Fruit fly (Drosophila melanogaster) whole organism, pupa: ENCODE measurements around the gene CG33695.

Source experiments
- CG10348 ChIP-seq: fragments of 200-800 bp; sonication (Bioruptor generic); IDR thresholded peaks from 2 replicates; pipeline ENCODE4 v1.3.6; 2022; ENCODE audit warnings: missing biosample characterization, missing genetic modification characterization
- CG14655 ChIP-seq: fragments of 200-800 bp; sonication (Bioruptor generic); optimal IDR thresholded peaks from 3 replicates; lab custom pipeline; 2017; ENCODE audit warnings: mild to moderate bottlenecking, missing biosample characterization, missing genetic modification reagents, missing genetic modification characterization
- CG15710 ChIP-seq: fragments of 200-800 bp; sonication (Bioruptor generic); optimal IDR thresholded peaks from 2 replicates; lab custom pipeline; 2018; ENCODE audit warnings: missing biosample characterization, mild to moderate bottlenecking, missing genetic modification characterization, moderate library complexity
- CG32121 ChIP-seq: fragments of 200-800 bp; sonication (Bioruptor generic); IDR thresholded peaks from 2 replicates; pipeline ENCODE4 v1.3.6; 2022; ENCODE audit warnings: missing biosample characterization, missing genetic modification characterization
- CG4496 ChIP-seq: fragments of 200-800 bp; sonication (Bioruptor generic); IDR thresholded peaks from 3 replicates; pipeline ENCODE4 v1.3.6; 2022; ENCODE audit warnings: missing biosample characterization, missing genetic modification characterization
- CG8301 ChIP-seq: fragments of 200-800 bp; sonication (Bioruptor generic); optimal IDR thresholded peaks from 2 replicates; lab custom pipeline; 2018; ENCODE audit warnings: missing biosample characterization, mild to moderate bottlenecking, missing genetic modification characterization
- D1 ChIP-seq: fragments of 200-800 bp; sonication (Bioruptor generic); optimal IDR thresholded peaks from 2 replicates; lab custom pipeline; 2018; ENCODE audit warnings: missing biosample characterization, mild to moderate bottlenecking, missing genetic modification characterization, moderate library complexity
- Ets98B ChIP-seq: fragments of 200-800 bp; sonication (Bioruptor generic); IDR thresholded peaks from 2 replicates; pipeline ENCODE4 v1.3.6; 2022; ENCODE audit warnings: missing biosample characterization, missing genetic modification characterization
- Snoo ChIP-seq: fragments of 200-800 bp; sonication (Bioruptor generic); optimal IDR thresholded peaks from 3 replicates; lab custom pipeline; 2017; ENCODE audit warnings: missing biosample characterization, mild to moderate bottlenecking, missing genetic modification characterization, inconsistent platforms
- fd96Ca ChIP-seq: fragments of 200-800 bp; sonication (Bioruptor generic); IDR thresholded peaks from 3 replicates; pipeline ENCODE4 v1.3.6; 2022; ENCODE audit warnings: missing biosample characterization, missing genetic modification characterization

DNA sequence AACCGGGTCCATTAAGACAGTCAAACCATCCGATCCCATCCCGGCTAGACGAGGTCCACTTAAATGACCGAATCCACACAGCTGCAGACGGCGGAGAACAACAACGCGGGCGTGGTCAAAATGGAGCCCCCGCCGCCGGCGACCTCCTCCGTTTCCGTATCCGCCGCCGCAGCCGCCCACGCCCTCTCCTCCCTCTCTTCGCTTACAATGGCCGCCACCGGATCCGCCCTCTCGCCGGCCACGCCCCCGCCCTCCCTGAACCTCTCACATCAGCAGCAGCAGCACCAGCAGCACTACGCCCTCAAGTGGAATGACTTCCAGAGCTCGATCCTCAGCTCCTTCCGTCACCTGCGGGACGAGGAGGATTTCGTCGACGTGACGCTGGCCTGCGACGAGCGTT is 42.3 kb upstream of the CG33695 start:
- no peak for TF ChIP-seq CG14655
- TF ChIP-seq CG4496 (GFP tag; lab: Robert Waterston, UW), result no peak
- TF ChIP-seq CG10348 (GFP tag; lab: Robert Waterston, UW), result no peak
- no peak for TF ChIP-seq Ets98B
- no peak for TF ChIP-seq CG8301
- TF ChIP-seq CG15710 (tag; lab: Kevin White, UChicago), result no peak
- no peak for TF ChIP-seq Snoo
- TF ChIP-seq fd96Ca (GFP tag; lab: Robert Waterston, UW), result no peak
- TF ChIP-seq CG32121, result no peak
- no peak for TF ChIP-seq D1 (tag; lab: Kevin White, UChicago)
